Fruit fly (Drosophila melanogaster) whole organism, pupa: ENCODE data around the gene CG18649.

Experiments used
- CG10348 ChIP-seq: fragments of 200-800 bp; sonication (Bioruptor generic); IDR thresholded peaks from 2 replicates; pipeline ENCODE4 v1.3.6; 2022; ENCODE audit warnings: missing biosample characterization, missing genetic modification characterization
- CG12605 ChIP-seq: fragments of 200-800 bp; sonication (Bioruptor generic); IDR thresholded peaks from 2 replicates; pipeline ENCODE4 v1.3.6; 2022; ENCODE audit warnings: missing biosample characterization, missing genetic modification characterization
- CG13204 ChIP-seq: fragments of 200-800 bp; sonication (Bioruptor generic); optimal IDR thresholded peaks from 2 replicates; lab custom pipeline; 2018; ENCODE audit warnings: missing biosample characterization, mild to moderate bottlenecking, missing genetic modification characterization, moderate library complexity
- CG14655 ChIP-seq: fragments of 200-800 bp; sonication (Bioruptor generic); optimal IDR thresholded peaks from 3 replicates; lab custom pipeline; 2017; ENCODE audit warnings: mild to moderate bottlenecking, missing biosample characterization, missing genetic modification reagents, missing genetic modification characterization
- CG15710 ChIP-seq: fragments of 200-800 bp; sonication (Bioruptor generic); optimal IDR thresholded peaks from 2 replicates; lab custom pipeline; 2018; ENCODE audit warnings: missing biosample characterization, mild to moderate bottlenecking, missing genetic modification characterization, moderate library complexity
- CG17806 ChIP-seq: fragments of 200-800 bp; sonication (Bioruptor generic); optimal IDR thresholded peaks from 2 replicates; lab custom pipeline; 2018; ENCODE audit warnings: missing biosample characterization, mild to moderate bottlenecking, missing genetic modification characterization, moderate library complexity
- CG32121 ChIP-seq: fragments of 200-800 bp; sonication (Bioruptor generic); IDR thresholded peaks from 2 replicates; pipeline ENCODE4 v1.3.6; 2022; ENCODE audit warnings: missing biosample characterization, missing genetic modification characterization
- CG34367 ChIP-seq: fragments of 200-800 bp; sonication (Bioruptor generic); optimal IDR thresholded peaks from 2 replicates; lab custom pipeline; 2018; ENCODE audit warnings: missing biosample characterization, mild to moderate bottlenecking, missing genetic modification characterization
- CG4496 ChIP-seq: fragments of 200-800 bp; sonication (Bioruptor generic); IDR thresholded peaks from 3 replicates; pipeline ENCODE4 v1.3.6; 2022; ENCODE audit warnings: missing biosample characterization, missing genetic modification characterization
- CG8159 ChIP-seq: fragments of 200-800 bp; sonication (Bioruptor generic); optimal IDR thresholded peaks from 3 replicates; lab custom pipeline; 2018; ENCODE audit warnings: missing biosample characterization, mild to moderate bottlenecking, missing genetic modification characterization, moderate library complexity
- CG8301 ChIP-seq: fragments of 200-800 bp; sonication (Bioruptor generic); optimal IDR thresholded peaks from 2 replicates; lab custom pipeline; 2018; ENCODE audit warnings: missing biosample characterization, mild to moderate bottlenecking, missing genetic modification characterization
- CG9948 ChIP-seq: fragments of 200-800 bp; sonication (Bioruptor generic); optimal IDR thresholded peaks from 2 replicates; lab custom pipeline; 2018; ENCODE audit warnings: missing biosample characterization, mild to moderate bottlenecking, missing genetic modification characterization, moderate library complexity
- D1 ChIP-seq: fragments of 200-800 bp; sonication (Bioruptor generic); optimal IDR thresholded peaks from 2 replicates; lab custom pipeline; 2018; ENCODE audit warnings: missing biosample characterization, mild to moderate bottlenecking, missing genetic modification characterization, moderate library complexity
- EcR ChIP-seq: fragments of 200-800 bp; sonication (Bioruptor generic); optimal IDR thresholded peaks from 3 replicates; lab custom pipeline; 2019; ENCODE audit warnings: missing biosample characterization, missing genetic modification characterization, mild to moderate bottlenecking, moderate library complexity, missing genetic modification reagents
- Ets98B ChIP-seq: fragments of 200-800 bp; sonication (Bioruptor generic); IDR thresholded peaks from 2 replicates; pipeline ENCODE4 v1.3.6; 2022; ENCODE audit warnings: missing biosample characterization, missing genetic modification characterization
- Pif1A ChIP-seq: fragments of 200-800 bp; sonication (Bioruptor generic); optimal IDR thresholded peaks from 3 replicates; lab custom pipeline; 2016; ENCODE audit warnings: missing biosample characterization, missing genetic modification characterization
- Pif1B ChIP-seq: fragments of 200-800 bp; sonication (Bioruptor generic); optimal IDR thresholded peaks from 3 replicates; lab custom pipeline; 2016; ENCODE audit warnings: missing biosample characterization, missing genetic modification characterization
- Snoo ChIP-seq: fragments of 200-800 bp; sonication (Bioruptor generic); optimal IDR thresholded peaks from 3 replicates; lab custom pipeline; 2017; ENCODE audit warnings: missing biosample characterization, mild to moderate bottlenecking, missing genetic modification characterization, inconsistent platforms
- fd96Ca ChIP-seq: fragments of 200-800 bp; sonication (Bioruptor generic); IDR thresholded peaks from 3 replicates; pipeline ENCODE4 v1.3.6; 2022; ENCODE audit warnings: missing biosample characterization, missing genetic modification characterization
- gl ChIP-seq: fragments of 200-800 bp; sonication (Bioruptor generic); optimal IDR thresholded peaks from 2 replicates; lab custom pipeline; 2018; ENCODE audit warnings: missing biosample characterization, mild to moderate bottlenecking, missing genetic modification characterization
- rn ChIP-seq: fragments of 200-800 bp; sonication (Bioruptor generic); IDR thresholded peaks from 2 replicates; pipeline ENCODE4 v1.3.6; 2022; ENCODE audit warnings: missing biosample characterization, missing genetic modification characterization

CG18649 gene

dm6 chr3L:15011638-15012335 lies 42.1 kb downstream of the CG18649 start:
- peak; percentile 72 for TF ChIP-seq CG12605 (GFP tag; lab: Robert Waterston, UW)
- TF ChIP-seq rn (GFP tag; lab: Robert Waterston, UW), result peak; percentile 46; the same call in 1 of the 2 replicates
- TF ChIP-seq EcR (GFP tag; lab: Kevin White, UChicago), result peak; percentile 46
- TF ChIP-seq CG9948 (tag; lab: Kevin White, UChicago), result peak; percentile 82
- TF ChIP-seq CG8159 (tag; lab: Kevin White, UChicago), result peak; percentile 85
- TF ChIP-seq gl (tag; lab: Kevin White, UChicago), result peak; percentile 48
- TF ChIP-seq CG15710 (tag; lab: Kevin White, UChicago), result peak; percentile 86
- no peak for TF ChIP-seq fd96Ca (GFP tag; lab: Robert Waterston, UW)
- TF ChIP-seq Pif1A (GFP tag; lab: Kevin White, UChicago), result peak; percentile 71
- peak; percentile 82 for TF ChIP-seq Ets98B (GFP tag; lab: Robert Waterston, UW)
- TF ChIP-seq CG14655 (GFP tag; lab: Kevin White, UChicago), result peak; percentile 83
- TF ChIP-seq CG10348 (GFP tag; lab: Robert Waterston, UW), result 0 out of 2 replicates have a peak, but pooled peaks have one; percentile 17
- TF ChIP-seq Snoo (tag; lab: Kevin White, UChicago), result peak; percentile 39
- TF ChIP-seq CG32121, result peak; percentile 81
- peak; percentile 66 for TF ChIP-seq D1 (tag; lab: Kevin White, UChicago)
- peak; percentile 21 for TF ChIP-seq CG13204 (GFP tag; lab: Kevin White, UChicago)
- peak; percentile 79 for TF ChIP-seq CG8301
- peak; percentile 64 for TF ChIP-seq Pif1B
- TF ChIP-seq CG34367, result peak; percentile 78
- peak; percentile 87 for TF ChIP-seq CG4496 (GFP tag; lab: Robert Waterston, UW)
- TF ChIP-seq CG17806 (tag; lab: Kevin White, UChicago), result peak; percentile 86

dm6 chr3L:15011142-15011541 lies 42.8 kb downstream of the CG18649 start:
- TF ChIP-seq rn (GFP tag; lab: Robert Waterston, UW), result no peak
- TF ChIP-seq CG32121, result no peak
- no peak for TF ChIP-seq CG17806 (tag; lab: Kevin White, UChicago)

dm6 chr3L:15010601-15011000 lies 43.3 kb downstream of the CG18649 start:
- no peak for TF ChIP-seq Ets98B (GFP tag; lab: Robert Waterston, UW)
- TF ChIP-seq CG9948 (tag; lab: Kevin White, UChicago), result no peak
- no peak for TF ChIP-seq CG12605 (GFP tag; lab: Robert Waterston, UW)
- no peak for TF ChIP-seq CG17806 (tag; lab: Kevin White, UChicago)
- no peak for TF ChIP-seq Pif1B
- no peak for TF ChIP-seq Pif1A (GFP tag; lab: Kevin White, UChicago)
- no peak for TF ChIP-seq CG34367
- TF ChIP-seq CG13204 (GFP tag; lab: Kevin White, UChicago), result no peak
- TF ChIP-seq CG8159 (tag; lab: Kevin White, UChicago), result no peak
- TF ChIP-seq CG10348 (GFP tag; lab: Robert Waterston, UW), result no peak
- no peak for TF ChIP-seq CG4496 (GFP tag; lab: Robert Waterston, UW)
- TF ChIP-seq gl (tag; lab: Kevin White, UChicago), result no peak
- no peak for TF ChIP-seq CG14655 (GFP tag; lab: Kevin White, UChicago)
- TF ChIP-seq CG8301, result no peak
- TF ChIP-seq fd96Ca (GFP tag; lab: Robert Waterston, UW), result no peak
- no peak for TF ChIP-seq D1 (tag; lab: Kevin White, UChicago)
- TF ChIP-seq rn (GFP tag; lab: Robert Waterston, UW), result no peak
- no peak for TF ChIP-seq CG32121
- TF ChIP-seq CG15710 (tag; lab: Kevin White, UChicago), result no peak

- TF ChIP-seq CG34367 (no peak), Pif1A (GFP tag; lab: Kevin White, UChicago) (no peak), CG17806 (tag; lab: Kevin White, UChicago) (no peak), D1 (tag; lab: Kevin White, UChicago) (no peak), CG13204 (GFP tag; lab: Kevin White, UChicago) (no peak), Pif1B (no peak), Ets98B (GFP tag; lab: Robert Waterston, UW) (peak; percentile 38), gl (tag; lab: Kevin White, UChicago) (no peak), CG15710 (tag; lab: Kevin White, UChicago) (no peak), fd96Ca (GFP tag; lab: Robert Waterston, UW) (no peak), CG8301 (peak; percentile 51), CG9948 (tag; lab: Kevin White, UChicago) (no peak), CG14655 (GFP tag; lab: Kevin White, UChicago) (peak; percentile 68), CG32121 (no peak), rn (GFP tag; lab: Robert Waterston, UW) (no peak), CG8159 (tag; lab: Kevin White, UChicago) (no peak), CG12605 (GFP tag; lab: Robert Waterston, UW) (no peak), Snoo (tag; lab: Kevin White, UChicago) (no peak), CG4496 (GFP tag; lab: Robert Waterston, UW) (peak; percentile 29; the same call in 2 of the 3 replicates), CG10348 (GFP tag; lab: Robert Waterston, UW) (no peak), EcR (GFP tag; lab: Kevin White, UChicago) (no peak)
Observed at dm6 chr3L:15009681-15010080, 44.3 kb downstream of the CG18649 start.

- TF ChIP-seq CG10348 (GFP tag; lab: Robert Waterston, UW), result no peak
- peak; percentile 37 for TF ChIP-seq Pif1A (GFP tag; lab: Kevin White, UChicago)
- TF ChIP-seq CG8301, result peak; percentile 20
- peak; percentile 24 for TF ChIP-seq CG15710 (tag; lab: Kevin White, UChicago)
- peak; percentile 46 for TF ChIP-seq CG9948 (tag; lab: Kevin White, UChicago)
- peak; percentile 32; the same call in 1 of the 2 replicates for TF ChIP-seq CG32121
- TF ChIP-seq Ets98B (GFP tag; lab: Robert Waterston, UW), result no peak
- 0 out of 2 replicates have a peak, but pooled peaks have one; percentile 18 for TF ChIP-seq CG12605 (GFP tag; lab: Robert Waterston, UW)
- TF ChIP-seq EcR (GFP tag; lab: Kevin White, UChicago), result no peak
- no peak for TF ChIP-seq Pif1B
- peak; percentile 39 for TF ChIP-seq CG17806 (tag; lab: Kevin White, UChicago)
- TF ChIP-seq CG13204 (GFP tag; lab: Kevin White, UChicago), result no peak
- TF ChIP-seq gl (tag; lab: Kevin White, UChicago), result no peak
- no peak for TF ChIP-seq D1 (tag; lab: Kevin White, UChicago)
- TF ChIP-seq CG34367, result peak; percentile 2
- peak; percentile 39 for TF ChIP-seq CG14655 (GFP tag; lab: Kevin White, UChicago)
- TF ChIP-seq Snoo (tag; lab: Kevin White, UChicago), result no peak
- peak; percentile 46 for TF ChIP-seq CG8159 (tag; lab: Kevin White, UChicago)
- no peak for TF ChIP-seq fd96Ca (GFP tag; lab: Robert Waterston, UW)
- no peak for TF ChIP-seq rn (GFP tag; lab: Robert Waterston, UW)
- TF ChIP-seq CG4496 (GFP tag; lab: Robert Waterston, UW), result no peak
Observed at dm6 chr3L:15007271-15007948, 46.5 kb downstream of the CG18649 start.
